Worm (Caenorhabditis elegans) whole organism, late embryonic: Measurements from ENCODE around the gene npp-5.

Source experiments
- ceh-48 ChIP-seq: sonication (generic microtip); optimal IDR thresholded peaks from 2 replicates; lab custom pipeline; 2016; ENCODE audit warnings: missing genetic modification characterization, inconsistent platforms, missing compliant biosample characterization
- nhr-11 ChIP-seq: fragments of 150-350 bp; optimal IDR thresholded peaks from 2 replicates; lab custom pipeline; 2014; ENCODE audit warnings: missing biosample characterization, missing genetic modification characterization
- pha-2 ChIP-seq: sonication (generic microtip); optimal IDR thresholded peaks from 2 replicates; lab custom pipeline; 2017; ENCODE audit warnings: mild to moderate bottlenecking, missing genetic modification characterization, missing compliant biosample characterization
- pros-1 ChIP-seq: fragments of 150-350 bp; optimal IDR thresholded peaks from 2 replicates; lab custom pipeline; 2014; ENCODE audit warnings: missing biosample characterization, missing genetic modification reagents, missing genetic modification characterization

DNA sequence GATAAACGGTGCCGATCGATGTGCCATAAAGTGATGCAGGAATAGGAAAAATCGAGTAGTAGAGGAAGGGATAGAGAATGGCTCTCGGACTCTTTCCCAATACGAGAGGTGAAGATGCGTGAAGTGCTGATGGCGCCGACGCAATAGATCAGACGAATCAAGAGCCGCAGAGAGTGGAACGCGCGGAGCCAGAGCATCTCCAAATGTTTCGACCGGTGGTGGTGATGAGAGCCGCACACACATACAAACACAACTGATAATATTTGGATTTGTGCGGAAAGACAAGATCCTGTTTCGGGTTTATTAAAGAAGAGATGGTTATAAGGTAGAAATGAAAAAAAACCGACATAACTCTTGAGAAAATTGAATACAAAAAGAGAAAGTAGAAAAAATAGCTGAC is 35.5 kb downstream of the npp-5 start, which contains the start of gene F54D5.15:
- TF ChIP-seq pha-2 (tag; lab: Kevin White, UChicago) = no peak
- TF ChIP-seq ceh-48 (tag; lab: Kevin White, UChicago) = no peak
- no peak for TF ChIP-seq pros-1
- no peak for TF ChIP-seq nhr-11 (tag; lab: Kevin White, UChicago)
